Worm (Caenorhabditis elegans) whole organism, young adult: ENCODE measurements around the gene nspb-6.

Experiments
- B0019.2 ChIP-seq: fragments of 200-800 bp; sonication (Bioruptor generic); conservative IDR thresholded peaks from 2 replicates; pipeline ENCODE4 v1.3.6; 2022; ENCODE audit warnings: missing genetic modification reagents, missing genetic modification characterization, missing compliant biosample characterization
- B0035.1 ChIP-seq: sonication (generic microtip); optimal IDR thresholded peaks from 2 replicates; lab custom pipeline; 2016; ENCODE audit warnings: missing genetic modification characterization, mild to moderate bottlenecking, missing compliant biosample characterization, missing genotype, missing genetic modification reagents
- B0261.1 ChIP-seq: sonication (generic microtip); optimal IDR thresholded peaks from 2 replicates; lab custom pipeline; 2016; ENCODE audit warnings: mild to moderate bottlenecking, missing genetic modification characterization, moderate library complexity, missing compliant biosample characterization
- F10E7.11 ChIP-seq: sonication (generic microtip); optimal IDR thresholded peaks from 2 replicates; lab custom pipeline; 2017; ENCODE audit warnings: mild to moderate bottlenecking, missing genetic modification characterization, moderate library complexity, missing compliant biosample characterization
- F22D6.2 ChIP-seq: sonication (generic microtip); optimal IDR thresholded peaks from 2 replicates; lab custom pipeline; 2016; ENCODE audit warnings: mild to moderate bottlenecking, missing genetic modification characterization, missing compliant biosample characterization
- F39B2.1 ChIP-seq: fragments of 200-800 bp; sonication (Bioruptor generic); IDR thresholded peaks from 2 replicates; pipeline ENCODE4 v1.3.6; 2022; ENCODE audit warnings: missing genetic modification reagents, missing genetic modification characterization, missing compliant biosample characterization
- F49E8.2 ChIP-seq: sonication (generic microtip); optimal IDR thresholded peaks from 3 replicates; lab custom pipeline; 2017; ENCODE audit warnings: missing genetic modification characterization, mild to moderate bottlenecking, missing compliant biosample characterization, antibody characterized with exemption, moderate library complexity; ENCODE audit not compliant: insufficient read depth
- F52B5.7 ChIP-seq: sonication (generic microtip); optimal IDR thresholded peaks from 2 replicates; lab custom pipeline; 2016; ENCODE audit warnings: mild to moderate bottlenecking, missing genetic modification characterization, missing compliant biosample characterization
- K11D2.4 ChIP-seq: fragments of 200-800 bp; sonication (Bioruptor generic); IDR thresholded peaks from 2 replicates; pipeline ENCODE4 v1.3.6; 2022; ENCODE audit warnings: missing genetic modification reagents, missing genetic modification characterization, missing compliant biosample characterization
- Y53G8AR.9 ChIP-seq: fragments of 200-800 bp; sonication (Bioruptor generic); conservative IDR thresholded peaks from 2 replicates; pipeline ENCODE4 v1.3.6; 2022; ENCODE audit warnings: missing genetic modification reagents, missing genetic modification characterization, missing compliant biosample characterization
- Y67H2A.10 ChIP-seq: fragments of 200-800 bp; sonication (Bioruptor generic); conservative IDR thresholded peaks from 2 replicates; pipeline ENCODE4 v1.3.6; 2022; ENCODE audit warnings: missing genetic modification reagents, missing genetic modification characterization, missing compliant biosample characterization
- Y95B8A.8 ChIP-seq: fragments of 200-800 bp; sonication (Bioruptor generic); IDR thresholded peaks from 2 replicates; pipeline ENCODE4 v1.3.6; 2022; ENCODE audit warnings: missing genetic modification reagents, missing genetic modification characterization, missing compliant biosample characterization
- aptf-3 ChIP-seq: fragments of 200-800 bp; sonication (Bioruptor generic); IDR thresholded peaks from 2 replicates; pipeline ENCODE4 v1.3.6; 2022; ENCODE audit warnings: missing genetic modification characterization, missing compliant biosample characterization
- athp-1 ChIP-seq: sonication (generic microtip); optimal IDR thresholded peaks from 2 replicates; lab custom pipeline; 2017; ENCODE audit warnings: mild to moderate bottlenecking, missing genetic modification characterization, missing compliant biosample characterization
- ceh-40 ChIP-seq: fragments of 200-800 bp; sonication (Bioruptor generic); IDR thresholded peaks from 2 replicates; pipeline ENCODE4 v1.3.6; 2022; ENCODE audit warnings: missing genetic modification characterization, missing compliant biosample characterization
- egl-18 ChIP-seq: fragments of 200-800 bp; sonication (Bioruptor generic); IDR thresholded peaks from 2 replicates; pipeline ENCODE4 v1.3.6; 2022; ENCODE audit warnings: missing genetic modification reagents, missing genetic modification characterization, missing compliant biosample characterization
- hlh-26 ChIP-seq: fragments of 200-800 bp; sonication (Bioruptor generic); conservative IDR thresholded peaks from 2 replicates; pipeline ENCODE4 v1.3.6; 2022; ENCODE audit warnings: missing genetic modification reagents, missing genetic modification characterization, missing compliant biosample characterization
- let-607 ChIP-seq, 2 experiments: fragments of 200-800 bp in 1 of 2; sonication (Bioruptor generic) in 1 of 2; sonication (generic microtip) in 1 of 2; optimal IDR thresholded peaks; 2 replicates each; lab custom pipeline; 2016 to 2018; ENCODE audit warnings: mild to moderate bottlenecking in 2 of 2, missing compliant biosample characterization in 2 of 2, missing genetic modification characterization in 2 of 2, moderate library complexity in 2 of 2, missing genotype in 1 of 2
- lin-35 ChIP-seq, 3 experiments: fragments of 150-350 bp in 2 of 3; sonication (generic microtip) in 1 of 3; optimal IDR thresholded peaks; 2 replicates each; lab custom pipeline; 2014 to 2018; ENCODE audit warnings: missing biosample characterization in 3 of 3, missing genetic modification characterization in 3 of 3, missing genetic modification reagents in 3 of 3
- lin-54 ChIP-seq: fragments of 200-800 bp; sonication (Bioruptor generic); optimal IDR thresholded peaks from 2 replicates; lab custom pipeline; 2018; ENCODE audit warnings: mild to moderate bottlenecking, missing genetic modification characterization, missing compliant biosample characterization
- lir-1 ChIP-seq: fragments of 200-800 bp; sonication (Bioruptor generic); conservative IDR thresholded peaks from 2 replicates; pipeline ENCODE4 v1.3.6; 2022; ENCODE audit warnings: missing genetic modification reagents, missing genetic modification characterization, missing compliant biosample characterization
- lsy-27 ChIP-seq: sonication (generic microtip); optimal IDR thresholded peaks from 2 replicates; lab custom pipeline; 2017; ENCODE audit warnings: missing genetic modification characterization, mild to moderate bottlenecking, missing compliant biosample characterization, antibody characterized with exemption, missing genotype, borderline replicate concordance; ENCODE audit not compliant: insufficient read depth
- madf-6 ChIP-seq: fragments of 200-800 bp; sonication (Bioruptor generic); IDR thresholded peaks from 2 replicates; pipeline ENCODE4 v1.3.6; 2022; ENCODE audit warnings: missing genetic modification reagents, missing genetic modification characterization, missing compliant biosample characterization
- nfya-2 ChIP-seq: fragments of 200-800 bp; sonication (Bioruptor generic); IDR thresholded peaks from 2 replicates; pipeline ENCODE4 v1.3.6; 2022; ENCODE audit warnings: missing genetic modification reagents, missing genetic modification characterization, missing compliant biosample characterization
- nhr-179 ChIP-seq: sonication (generic microtip); optimal IDR thresholded peaks from 2 replicates; lab custom pipeline; 2016; ENCODE audit warnings: mild to moderate bottlenecking, missing genetic modification characterization, missing compliant biosample characterization
- pha-4 ChIP-seq: fragments of 150-350 bp; sonication (generic microtip); optimal IDR thresholded peaks from 2 replicates; lab custom pipeline; 2014; ENCODE audit warnings: missing biosample characterization, missing genetic modification reagents, missing genetic modification characterization
- rpc-1 ChIP-seq, 2 experiments: fragments of 150-350 bp in 1 of 2; sonication (generic microtip) in 1 of 2; optimal IDR thresholded peaks; 2 replicates each; lab custom pipeline; 2014 to 2018; ENCODE audit warnings: missing biosample characterization in 1 of 2, missing genetic modification characterization in 1 of 2, missing genetic modification reagents in 1 of 2, missing genotype in 1 of 2
- snpc-1.1 ChIP-seq: sonication (generic microtip); optimal IDR thresholded peaks from 2 replicates; lab custom pipeline; 2017; ENCODE audit warnings: missing genetic modification characterization, mild to moderate bottlenecking, missing compliant biosample characterization, antibody characterized with exemption, moderate library complexity, missing genotype, missing genetic modification reagents; ENCODE audit not compliant: insufficient read depth
- snpc-4 ChIP-seq, 5 experiments: fragments of 150-350 bp in 1 of 5; sonication (generic microtip) in 4 of 5; optimal IDR thresholded peaks; 2 replicates each; lab custom pipeline; 2014 to 2018; ENCODE audit warnings: missing genetic modification characterization in 5 of 5, missing biosample characterization in 3 of 5, antibody characterized with exemption in 2 of 5, mild to moderate bottlenecking in 2 of 5, missing compliant biosample characterization in 2 of 5, missing genotype in 2 of 5, moderate library complexity in 2 of 5, missing genetic modification reagents in 1 of 5
- somi-1 ChIP-seq: fragments of 200-800 bp; sonication (Bioruptor generic); optimal IDR thresholded peaks from 2 replicates; lab custom pipeline; 2018; ENCODE audit warnings: mild to moderate bottlenecking, missing genetic modification characterization, missing compliant biosample characterization
- tlf-1 ChIP-seq: fragments of 200-800 bp; sonication (Bioruptor generic); optimal IDR thresholded peaks from 2 replicates; lab custom pipeline; 2018; ENCODE audit warnings: mild to moderate bottlenecking, missing genetic modification characterization, missing compliant biosample characterization
- xnd-1 ChIP-seq: sonication (generic microtip); optimal IDR thresholded peaks from 2 replicates; lab custom pipeline; 2016; ENCODE audit warnings: missing genotype, missing genetic modification reagents, missing genetic modification characterization, missing compliant biosample characterization
- ztf-18 ChIP-seq: sonication (generic microtip); optimal IDR thresholded peaks from 2 replicates; lab custom pipeline; 2016; ENCODE audit warnings: missing genotype, mild to moderate bottlenecking, missing genetic modification characterization, missing compliant biosample characterization

Gene nspb-6

ce11 chrIV:5858212-5858611 is 37.1 kb upstream of the nspb-6 start:
- no peak for TF ChIP-seq F10E7.11 (tag; lab: Kevin White, UChicago)

- no peak for TF ChIP-seq tlf-1 (GFP tag; lab: Kevin White, UChicago)
- no peak for TF ChIP-seq Y95B8A.8 (GFP tag; lab: Robert Waterston, UW)
- no peak for TF ChIP-seq egl-18 (GFP tag; lab: Robert Waterston, UW)
- TF ChIP-seq xnd-1 (tag; lab: Kevin White, UChicago) = no peak
- no peak for TF ChIP-seq athp-1 (tag; lab: Kevin White, UChicago)
- no peak for TF ChIP-seq F52B5.7 (tag; lab: Kevin White, UChicago)
- no peak for TF ChIP-seq nhr-179 (tag; lab: Kevin White, UChicago)
- no peak for TF ChIP-seq hlh-26 (GFP tag; lab: Robert Waterston, UW)
- TF ChIP-seq lsy-27 (tag; lab: Kevin White, UChicago) = no peak
- TF ChIP-seq B0035.1 (tag; lab: Kevin White, UChicago) = no peak
- TF ChIP-seq lir-1 (GFP tag; lab: Robert Waterston, UW) = no peak
- no peak for TF ChIP-seq rpc-1 (optimal IDR thresholded peaks at IDR 0.05; lab: Kevin White, UChicago)
- TF ChIP-seq rpc-1 (tag; optimal IDR thresholded peaks at IDR 0.05; lab: Kevin White, UChicago) = no peak
- TF ChIP-seq F49E8.2 (tag; lab: Kevin White, UChicago) = no peak
- TF ChIP-seq somi-1 (GFP tag; lab: Kevin White, UChicago) = no peak
Observed at ce11 chrIV:5859876-5860275, 35.4 kb upstream of the nspb-6 start, which contains the start of gene C06E7.4. Gene C06E7.4 (minus strand): TSS chrIV:5859976.

ce11 chrIV:5860762-5861161 is 34.5 kb upstream of the nspb-6 start:
- TF ChIP-seq F22D6.2 (tag; lab: Kevin White, UChicago) (no peak), B0019.2 (no peak), F39B2.1 (GFP tag; lab: Robert Waterston, UW) (no peak), Y67H2A.10 (GFP tag; lab: Robert Waterston, UW) (no peak), athp-1 (tag; lab: Kevin White, UChicago) (no peak), hlh-26 (GFP tag; lab: Robert Waterston, UW) (no peak), F52B5.7 (tag; lab: Kevin White, UChicago) (no peak), nfya-2 (GFP tag; lab: Robert Waterston, UW) (no peak)

- TF ChIP-seq K11D2.4 = no peak
- TF ChIP-seq Y53G8AR.9 (GFP tag; lab: Robert Waterston, UW) = no peak
- TF ChIP-seq Y95B8A.8 (GFP tag; lab: Robert Waterston, UW) = no peak
- no peak for TF ChIP-seq ztf-18
- TF ChIP-seq athp-1 (tag; lab: Kevin White, UChicago) = no peak
Observed at ce11 chrIV:5865818-5866217, 29.5 kb upstream of the nspb-6 start, which contains the start of gene spe-27. Gene spe-27 (minus strand): TSS chrIV:5865918.

- no peak for TF ChIP-seq lin-54 (GFP tag; lab: Kevin White, UChicago)
- TF ChIP-seq lin-35 (GFP tag; optimal IDR thresholded peaks at IDR 0.05; lab: Kevin White, UChicago) = no peak
- no peak for TF ChIP-seq madf-6 (GFP tag; lab: Robert Waterston, UW)
- no peak for TF ChIP-seq let-607 (tag; optimal IDR thresholded peaks at IDR 0.05; lab: Kevin White, UChicago)
- no peak for TF ChIP-seq snpc-4 (GFP tag; optimal IDR thresholded peaks at IDR 0.05; lab: Kevin White, UChicago)
- TF ChIP-seq snpc-4 (tag; optimal IDR thresholded peaks at IDR 0.05; lab: Kevin White, UChicago) = no peak
- TF ChIP-seq snpc-1.1 (tag; lab: Kevin White, UChicago) = no peak
- TF ChIP-seq B0261.1 (tag; lab: Kevin White, UChicago) = no peak
- no peak for TF ChIP-seq F52B5.7 (tag; lab: Kevin White, UChicago)
- TF ChIP-seq aptf-3 (GFP tag; lab: Robert Waterston, UW) = no peak
- no peak for TF ChIP-seq Y53G8AR.9 (GFP tag; lab: Robert Waterston, UW)
- TF ChIP-seq ceh-40 (GFP tag; lab: Robert Waterston, UW) = no peak
- TF ChIP-seq pha-4 = no peak
Observed at ce11 chrIV:5867189-5867588, 28.1 kb upstream of the nspb-6 start, which contains the start of gene C06E7.88. Gene C06E7.88 (minus strand): TSS chrIV:5867289.
